Worm (Caenorhabditis elegans) whole organism, L3 larva: ENCODE measurements around the gene ZK470.6.

Experiments
- R02D3.7 ChIP-seq: fragments of 150-350 bp; optimal IDR thresholded peaks from 2 replicates; lab custom pipeline; 2014; ENCODE audit warnings: missing biosample characterization, missing genetic modification characterization
- ama-1 ChIP-seq: fragments of 150-350 bp; optimal IDR thresholded peaks from 2 replicates; lab custom pipeline; 2018
- ceh-16 ChIP-seq: sonication (generic microtip); optimal IDR thresholded peaks from 2 replicates; lab custom pipeline; 2017; ENCODE audit warnings: missing biosample characterization, missing genetic modification characterization
- ceh-28 ChIP-seq: fragments of 150-350 bp; optimal IDR thresholded peaks from 2 replicates; lab custom pipeline; 2014; ENCODE audit warnings: missing biosample characterization, missing genetic modification reagents, missing genetic modification characterization
- ceh-82 ChIP-seq: fragments of 150-350 bp; optimal IDR thresholded peaks from 2 replicates; lab custom pipeline; 2014; ENCODE audit warnings: missing biosample characterization, missing genetic modification characterization
- ceh-9 ChIP-seq: sonication (generic microtip); optimal IDR thresholded peaks from 2 replicates; lab custom pipeline; 2018; ENCODE audit warnings: missing biosample characterization, missing genetic modification characterization
- daf-12 ChIP-seq: fragments of 150-350 bp; optimal IDR thresholded peaks from 2 replicates; lab custom pipeline; 2014; ENCODE audit warnings: missing biosample characterization, missing genetic modification reagents, missing genetic modification characterization
- egl-27 ChIP-seq: sonication (generic microtip); optimal IDR thresholded peaks from 4 replicates; lab custom pipeline; 2017; ENCODE audit warnings: missing biosample characterization, missing genetic modification reagents, missing genetic modification characterization
- egl-5 ChIP-seq: fragments of 150-350 bp; optimal IDR thresholded peaks from 2 replicates; lab custom pipeline; 2017; ENCODE audit warnings: missing biosample characterization, missing genetic modification reagents, missing genetic modification characterization, inconsistent platforms
- elt-1 ChIP-seq: fragments of 150-350 bp; optimal IDR thresholded peaks from 2 replicates; lab custom pipeline; 2014; ENCODE audit warnings: missing biosample characterization, missing genetic modification characterization
- elt-2 ChIP-seq: sonication (generic microtip); optimal IDR thresholded peaks from 2 replicates; lab custom pipeline; 2016; ENCODE audit warnings: missing genetic modification reagents, mild to moderate bottlenecking, missing genetic modification characterization, missing compliant biosample characterization
- elt-3 ChIP-seq, 3 experiments: fragments of 150-350 bp in 1 of 3; sonication (generic microtip) in 2 of 3; optimal IDR thresholded peaks; 2 replicates in 2 of 3; 4 replicates in 1 of 3; lab custom pipeline; 2014 to 2017; ENCODE audit warnings: missing biosample characterization in 3 of 3, missing genetic modification characterization in 3 of 3
- eor-1 ChIP-seq, 2 experiments: fragments of 150-350 bp; optimal IDR thresholded peaks; 2 replicates each; lab custom pipeline; 2014 to 2018; ENCODE audit warnings: missing biosample characterization in 2 of 2, missing genetic modification characterization in 2 of 2
- fkh-10 ChIP-seq: sonication (generic microtip); optimal IDR thresholded peaks from 2 replicates; lab custom pipeline; 2017; ENCODE audit warnings: missing biosample characterization, missing genetic modification reagents, missing genetic modification characterization
- fkh-2 ChIP-seq: fragments of 150-350 bp; optimal IDR thresholded peaks from 2 replicates; lab custom pipeline; 2014; ENCODE audit warnings: missing biosample characterization, missing genetic modification reagents, missing genetic modification characterization
- fos-1 ChIP-seq: fragments of 150-350 bp; optimal IDR thresholded peaks from 2 replicates; lab custom pipeline; 2014; ENCODE audit warnings: missing biosample characterization, missing genetic modification characterization
- jun-1 ChIP-seq: fragments of 150-350 bp; optimal IDR thresholded peaks from 2 replicates; lab custom pipeline; 2014; ENCODE audit warnings: missing biosample characterization, missing genetic modification reagents, missing genetic modification characterization
- lin-15B ChIP-seq: fragments of 150-350 bp; optimal IDR thresholded peaks from 2 replicates; lab custom pipeline; 2014; ENCODE audit warnings: missing biosample characterization, missing genetic modification characterization
- lsy-12 ChIP-seq: sonication (generic microtip); optimal IDR thresholded peaks from 2 replicates; lab custom pipeline; 2016; ENCODE audit warnings: mild to moderate bottlenecking, missing genetic modification characterization, missing compliant biosample characterization
- mdl-1 ChIP-seq: fragments of 150-350 bp; optimal IDR thresholded peaks from 2 replicates; lab custom pipeline; 2014; ENCODE audit warnings: missing biosample characterization, missing genetic modification characterization
- mml-1 ChIP-seq: fragments of 150-350 bp; sonication (generic microtip); optimal IDR thresholded peaks from 3 replicates; lab custom pipeline; 2014; ENCODE audit warnings: missing biosample characterization, missing genetic modification characterization
- nfya-1 ChIP-seq: sonication (generic microtip); optimal IDR thresholded peaks from 2 replicates; lab custom pipeline; 2017; ENCODE audit warnings: missing genetic modification characterization, mild to moderate bottlenecking, missing compliant biosample characterization, antibody characterized with exemption, moderate library complexity; ENCODE audit not compliant: insufficient read depth
- nhr-11 ChIP-seq: fragments of 150-350 bp; optimal IDR thresholded peaks from 2 replicates; lab custom pipeline; 2014; ENCODE audit warnings: missing biosample characterization, missing genetic modification characterization
- nhr-12 ChIP-seq: fragments of 150-350 bp; optimal IDR thresholded peaks from 2 replicates; lab custom pipeline; 2014; ENCODE audit warnings: missing biosample characterization, missing genetic modification characterization
- nhr-23 ChIP-seq: fragments of 150-350 bp; optimal IDR thresholded peaks from 2 replicates; lab custom pipeline; 2014; ENCODE audit warnings: missing biosample characterization, missing genetic modification reagents, missing genetic modification characterization
- nhr-25 ChIP-seq: sonication (generic microtip); optimal IDR thresholded peaks from 2 replicates; lab custom pipeline; 2017; ENCODE audit warnings: missing biosample characterization, missing genetic modification characterization
- nhr-28 ChIP-seq: fragments of 150-350 bp; optimal IDR thresholded peaks from 2 replicates; lab custom pipeline; 2014; ENCODE audit warnings: missing biosample characterization, missing genetic modification characterization
- nhr-43 ChIP-seq: sonication (generic microtip); optimal IDR thresholded peaks from 2 replicates; lab custom pipeline; 2016; ENCODE audit warnings: mild to moderate bottlenecking, missing genetic modification characterization, missing compliant biosample characterization; ENCODE audit not compliant: poor library complexity, severe bottlenecking
- nhr-67 ChIP-seq: fragments of 150-350 bp; optimal IDR thresholded peaks from 2 replicates; lab custom pipeline; 2014; ENCODE audit warnings: missing biosample characterization, missing genetic modification characterization
- nhr-76 ChIP-seq: fragments of 150-350 bp; sonication (generic microtip); optimal IDR thresholded peaks from 5 replicates; lab custom pipeline; 2014; ENCODE audit warnings: missing biosample characterization, missing genetic modification characterization
- nhr-77 ChIP-seq: fragments of 150-350 bp; optimal IDR thresholded peaks from 2 replicates; lab custom pipeline; 2014; ENCODE audit warnings: missing biosample characterization, missing genetic modification characterization
- pha-4 ChIP-seq: fragments of 150-350 bp; optimal IDR thresholded peaks from 2 replicates; lab custom pipeline; 2014; ENCODE audit warnings: missing biosample characterization, missing genetic modification reagents, missing genetic modification characterization
- pqm-1 ChIP-seq: fragments of 150-350 bp; optimal IDR thresholded peaks from 2 replicates; lab custom pipeline; 2017; ENCODE audit warnings: missing biosample characterization, missing genetic modification characterization, inconsistent platforms
- sea-2 ChIP-seq: fragments of 150-350 bp; sonication (generic microtip); optimal IDR thresholded peaks from 4 replicates; lab custom pipeline; 2014; ENCODE audit warnings: missing biosample characterization, missing genetic modification reagents, missing genetic modification characterization
- skn-1 ChIP-seq: fragments of 150-350 bp; optimal IDR thresholded peaks from 2 replicates; lab custom pipeline; 2014; ENCODE audit warnings: missing biosample characterization, missing genetic modification characterization
- snpc-4 ChIP-seq: fragments of 150-350 bp; optimal IDR thresholded peaks from 2 replicates; lab custom pipeline; 2014; ENCODE audit warnings: missing biosample characterization, missing genetic modification characterization
- tbx-2 ChIP-seq: sonication (generic microtip); optimal IDR thresholded peaks from 2 replicates; lab custom pipeline; 2016; ENCODE audit warnings: mild to moderate bottlenecking, missing genetic modification characterization, missing compliant biosample characterization
- unc-62 ChIP-seq: fragments of 150-350 bp; sonication (generic microtip); optimal IDR thresholded peaks from 4 replicates; lab custom pipeline; 2014; ENCODE audit warnings: missing biosample characterization, missing genetic modification reagents, missing genetic modification characterization
- zag-1 ChIP-seq: fragments of 150-350 bp; optimal IDR thresholded peaks from 2 replicates; lab custom pipeline; 2014; ENCODE audit warnings: missing biosample characterization, missing genetic modification characterization
- ztf-11 ChIP-seq: fragments of 150-350 bp; optimal IDR thresholded peaks from 2 replicates; lab custom pipeline; 2014; ENCODE audit warnings: missing biosample characterization, missing genetic modification characterization
- ztf-4 ChIP-seq: fragments of 150-350 bp; optimal IDR thresholded peaks from 2 replicates; lab custom pipeline; 2014; ENCODE audit warnings: missing biosample characterization, missing genetic modification characterization

The ZK470.6 gene

DNA sequence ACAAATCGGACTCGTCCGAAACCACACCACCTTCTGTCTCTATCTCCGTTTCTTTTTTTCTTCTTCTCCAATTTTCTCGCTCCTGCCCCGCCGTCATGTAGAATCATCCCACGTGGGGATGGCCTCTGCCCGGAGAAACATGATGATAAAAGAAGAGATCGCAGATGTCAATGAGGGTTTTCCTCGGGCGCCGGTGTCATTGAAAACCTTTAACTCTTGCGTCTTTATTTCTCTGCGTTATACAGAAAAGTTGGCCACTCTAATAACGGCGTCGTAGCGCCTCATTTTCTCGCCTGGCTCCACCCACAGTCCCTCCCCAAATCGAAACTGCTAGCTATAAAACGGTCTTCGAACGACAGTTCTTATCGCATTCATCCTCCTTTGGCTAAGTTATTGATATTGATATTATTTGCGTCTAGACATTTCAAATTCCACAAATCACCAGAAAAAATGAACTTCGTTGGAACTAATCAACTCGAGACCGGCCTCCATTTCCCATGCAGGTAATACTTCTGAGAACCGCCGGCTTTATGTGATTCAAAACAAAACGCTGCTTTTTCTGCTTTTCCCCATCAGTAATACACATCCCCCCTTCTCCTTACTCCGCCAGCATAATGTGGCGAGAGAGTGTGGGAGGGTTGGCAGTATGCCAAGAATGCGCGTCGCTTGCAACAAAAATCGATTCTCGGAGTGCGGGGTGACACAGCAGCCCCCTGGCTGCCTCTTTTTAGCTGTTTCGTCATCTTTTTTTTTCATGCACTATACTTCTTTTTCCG is 32.1 kb downstream of the ZK470.6 start (continued):
- TF ChIP-seq skn-1 (tag; lab: Kevin White, UChicago), result peak; percentile 82
- TF ChIP-seq R02D3.7 (tag; lab: Kevin White, UChicago), result no peak
- no peak for TF ChIP-seq ztf-4 (tag; lab: Kevin White, UChicago)
- TF ChIP-seq nhr-23 (tag; lab: Kevin White, UChicago), result peak; percentile 73
- TF ChIP-seq ceh-9 (tag; lab: Kevin White, UChicago), result no peak
- peak; percentile 64 for TF ChIP-seq nhr-43
- no peak for TF ChIP-seq fkh-2
- TF ChIP-seq nhr-11 (tag; lab: Kevin White, UChicago), result peak; percentile 61
- no peak for TF ChIP-seq nhr-12 (tag; lab: Kevin White, UChicago)
- TF ChIP-seq lsy-12 (tag; lab: Kevin White, UChicago), result no peak
- TF ChIP-seq ceh-28 (tag; lab: Kevin White, UChicago), result peak; percentile 68
- TF ChIP-seq jun-1 (tag; lab: Kevin White, UChicago), result peak; percentile 14
- no peak for TF ChIP-seq mml-1 (tag; lab: Kevin White, UChicago)
- TF ChIP-seq pha-4 (tag; lab: Kevin White, UChicago), result peak; percentile 68
- no peak for TF ChIP-seq snpc-4 (tag; lab: Kevin White, UChicago)
- TF ChIP-seq elt-3 (tag; optimal IDR thresholded peaks at IDR 0.05; lab: Kevin White, UChicago), result peak in 1 of 3 experiments; percentile 13
- peak; percentile 54 for TF ChIP-seq unc-62 (GFP tag; lab: Kevin White, UChicago)
- no peak for TF ChIP-seq egl-27
- TF ChIP-seq fkh-10 (GFP tag; lab: Kevin White, UChicago), result peak; percentile 29
- TF ChIP-seq eor-1 (tag; optimal IDR thresholded peaks at IDR 0.05; lab: Kevin White, UChicago), result no peak
- TF ChIP-seq elt-2 (tag; lab: Kevin White, UChicago), result peak; percentile 86
- no peak for TF ChIP-seq lin-15B (tag; lab: Kevin White, UChicago)
- no peak for TF ChIP-seq nhr-77 (tag; lab: Kevin White, UChicago)
- TF ChIP-seq sea-2 (GFP tag; lab: Kevin White, UChicago), result peak; percentile 89

ce11 chrX:4144136-4144781 is 33.0 kb downstream of the ZK470.6 start:
- TF ChIP-seq nhr-23 (tag; lab: Kevin White, UChicago), result peak; percentile 13
- no peak for TF ChIP-seq fkh-2
- TF ChIP-seq nhr-76, result no peak
- no peak for TF ChIP-seq fos-1
- TF ChIP-seq nhr-25 (tag; lab: Kevin White, UChicago), result peak; percentile 87
- TF ChIP-seq sea-2 (GFP tag; lab: Kevin White, UChicago), result no peak
- no peak for TF ChIP-seq ceh-16
- no peak for TF ChIP-seq mdl-1 (tag; lab: Kevin White, UChicago)
- TF ChIP-seq fkh-10 (GFP tag; lab: Kevin White, UChicago), result no peak
- TF ChIP-seq ama-1 (lab: Kevin White, UChicago), result peak; percentile 89
- no peak for TF ChIP-seq ztf-11 (tag; lab: Kevin White, UChicago)
- TF ChIP-seq ceh-82 (tag; lab: Kevin White, UChicago), result no peak
- no peak for TF ChIP-seq mml-1 (tag; lab: Kevin White, UChicago)
- TF ChIP-seq zag-1 (tag; lab: Kevin White, UChicago), result no peak
- TF ChIP-seq jun-1 (tag; lab: Kevin White, UChicago), result peak; percentile 53
- no peak for TF ChIP-seq nhr-11 (tag; lab: Kevin White, UChicago)
- no peak for TF ChIP-seq R02D3.7 (tag; lab: Kevin White, UChicago)
- TF ChIP-seq unc-62 (GFP tag; lab: Kevin White, UChicago), result no peak
- TF ChIP-seq nhr-43, result peak; percentile 25
- TF ChIP-seq nhr-12 (tag; lab: Kevin White, UChicago), result no peak
- TF ChIP-seq nhr-77 (tag; lab: Kevin White, UChicago), result no peak
- no peak for TF ChIP-seq tbx-2 (tag; lab: Kevin White, UChicago)
- no peak for TF ChIP-seq egl-5 (tag; lab: Kevin White, UChicago)
- peak; percentile 65 for TF ChIP-seq pqm-1
- no peak for TF ChIP-seq pha-4 (tag; lab: Kevin White, UChicago)
- TF ChIP-seq ceh-28 (tag; lab: Kevin White, UChicago), result no peak
- TF ChIP-seq elt-3 (tag; optimal IDR thresholded peaks at IDR 0.05; lab: Kevin White, UChicago), result no peak
- TF ChIP-seq egl-27, result no peak
- TF ChIP-seq nhr-67 (tag; lab: Kevin White, UChicago), result no peak
- TF ChIP-seq nfya-1 (tag; lab: Kevin White, UChicago), result peak; percentile 43
- TF ChIP-seq nhr-28 (tag; lab: Kevin White, UChicago), result no peak
- no peak for TF ChIP-seq eor-1 (tag; optimal IDR thresholded peaks at IDR 0.05; lab: Kevin White, UChicago)
- no peak for TF ChIP-seq daf-12 (tag; lab: Kevin White, UChicago)
- no peak for TF ChIP-seq elt-1 (tag; lab: Kevin White, UChicago)
- peak; percentile 79 for TF ChIP-seq elt-2 (tag; lab: Kevin White, UChicago)
